Fruit fly (Drosophila melanogaster) whole organism, pupa: ENCODE data around the gene CG13875.

Experiments used
- CG32121 ChIP-seq: fragments of 200-800 bp; sonication (Bioruptor generic); IDR thresholded peaks from 2 replicates; pipeline ENCODE4 v1.3.6; 2022; ENCODE audit warnings: missing biosample characterization, missing genetic modification characterization
- CG8301 ChIP-seq: fragments of 200-800 bp; sonication (Bioruptor generic); optimal IDR thresholded peaks from 2 replicates; lab custom pipeline; 2018; ENCODE audit warnings: missing biosample characterization, mild to moderate bottlenecking, missing genetic modification characterization
- Ets98B ChIP-seq: fragments of 200-800 bp; sonication (Bioruptor generic); IDR thresholded peaks from 2 replicates; pipeline ENCODE4 v1.3.6; 2022; ENCODE audit warnings: missing biosample characterization, missing genetic modification characterization

- no peak for TF ChIP-seq CG8301 (tag; lab: Kevin White, UChicago)
- no peak for TF ChIP-seq Ets98B (GFP tag; lab: Robert Waterston, UW)
- TF ChIP-seq CG32121 (GFP tag; lab: Robert Waterston, UW) = no peak
These were observed 27.2 kb upstream of the CG13875 start, which contains the start of the genes Dic61B and p130CAS for dm6 chr3L:152489-152888.
